Fruit fly (Drosophila melanogaster) Kc167 (cell line): ENCODE measurements around the gene mbm.

ENCODE experiments used
- h ChIP-seq: fragments of >200 bp; optimal IDR thresholded peaks from 3 replicates; lab custom pipeline; 2018; ENCODE audit warnings: missing external identifiers
- psq ChIP-seq: fragments of >200 bp; optimal IDR thresholded peaks from 2 replicates; lab custom pipeline; 2017; ENCODE audit warnings: missing external identifiers
- ttk ChIP-seq: sonication (Bioruptor generic); optimal IDR thresholded peaks from 2 replicates; lab custom pipeline; 2017; ENCODE audit warnings: missing external identifiers

dm6 chr2L:249048-249825 is 24.3 kb downstream of the mbm start:
- no peak for TF ChIP-seq h (lab: Kevin White, UChicago)
- TF ChIP-seq ttk = no peak
- TF ChIP-seq psq (lab: Kevin White, UChicago) = peak; percentile 25
